Worm (Caenorhabditis elegans) whole organism, young adult: ENCODE data around the gene ugt-67.

Experiments used
- B0261.1 ChIP-seq: sonication (generic microtip); optimal IDR thresholded peaks from 2 replicates; lab custom pipeline; 2016; ENCODE audit warnings: mild to moderate bottlenecking, missing genetic modification characterization, moderate library complexity, missing compliant biosample characterization
- C17E4.6 ChIP-seq: fragments of 200-800 bp; sonication (Bioruptor generic); IDR thresholded peaks from 2 replicates; pipeline ENCODE4 v1.3.6; 2022; ENCODE audit warnings: missing genetic modification reagents, missing genetic modification characterization, missing compliant biosample characterization
- F22D6.2 ChIP-seq: sonication (generic microtip); optimal IDR thresholded peaks from 2 replicates; lab custom pipeline; 2016; ENCODE audit warnings: mild to moderate bottlenecking, missing genetic modification characterization, missing compliant biosample characterization
- F55B11.4 ChIP-seq: sonication (generic microtip); optimal IDR thresholded peaks from 2 replicates; lab custom pipeline; 2016; ENCODE audit warnings: missing compliant biosample characterization, missing genetic modification characterization, borderline replicate concordance; ENCODE audit not compliant: insufficient read depth
- F57C9.4 ChIP-seq: sonication (generic microtip); optimal IDR thresholded peaks from 2 replicates; lab custom pipeline; 2017; ENCODE audit warnings: mild to moderate bottlenecking, missing genetic modification characterization, missing compliant biosample characterization
- K11D2.4 ChIP-seq: fragments of 200-800 bp; sonication (Bioruptor generic); IDR thresholded peaks from 2 replicates; pipeline ENCODE4 v1.3.6; 2022; ENCODE audit warnings: missing genetic modification reagents, missing genetic modification characterization, missing compliant biosample characterization
- K12H6.12 ChIP-seq: fragments of 200-800 bp; sonication (Bioruptor generic); optimal IDR thresholded peaks from 2 replicates; lab custom pipeline; 2018; ENCODE audit warnings: mild to moderate bottlenecking, missing genetic modification characterization, missing compliant biosample characterization
- Y53G8AR.9 ChIP-seq: fragments of 200-800 bp; sonication (Bioruptor generic); conservative IDR thresholded peaks from 2 replicates; pipeline ENCODE4 v1.3.6; 2022; ENCODE audit warnings: missing genetic modification reagents, missing genetic modification characterization, missing compliant biosample characterization
- Y67H2A.10 ChIP-seq: fragments of 200-800 bp; sonication (Bioruptor generic); conservative IDR thresholded peaks from 2 replicates; pipeline ENCODE4 v1.3.6; 2022; ENCODE audit warnings: missing genetic modification reagents, missing genetic modification characterization, missing compliant biosample characterization
- atf-7 ChIP-seq: sonication (generic microtip); optimal IDR thresholded peaks from 2 replicates; lab custom pipeline; 2017; ENCODE audit warnings: mild to moderate bottlenecking, missing genetic modification characterization, missing compliant biosample characterization
- athp-1 ChIP-seq: sonication (generic microtip); optimal IDR thresholded peaks from 2 replicates; lab custom pipeline; 2017; ENCODE audit warnings: mild to moderate bottlenecking, missing genetic modification characterization, missing compliant biosample characterization
- attf-5 ChIP-seq: fragments of 200-800 bp; sonication (Bioruptor generic); optimal IDR thresholded peaks from 2 replicates; lab custom pipeline; 2018; ENCODE audit warnings: mild to moderate bottlenecking, missing genetic modification characterization, missing compliant biosample characterization
- bed-1 ChIP-seq: fragments of 200-800 bp; sonication (Bioruptor generic); IDR thresholded peaks from 2 replicates; pipeline ENCODE4 v1.3.6; 2022; ENCODE audit warnings: missing genetic modification reagents, missing genetic modification characterization, missing compliant biosample characterization
- cebp-1 ChIP-seq, 2 experiments: fragments of 200-800 bp in 1 of 2; sonication (Bioruptor generic) in 1 of 2; sonication (generic microtip) in 1 of 2; IDR thresholded peaks in 1 of 2; optimal IDR thresholded peaks in 1 of 2; 2 replicates each; pipeline versions ENCODE4 v1.3.6 to Lab custom; 2017 to 2022; ENCODE audit warnings: missing compliant biosample characterization in 2 of 2, missing genetic modification characterization in 2 of 2, mild to moderate bottlenecking in 1 of 2, missing genetic modification reagents in 1 of 2, moderate library complexity in 1 of 2
- cebp-2 ChIP-seq: fragments of 200-800 bp; sonication (Bioruptor generic); IDR thresholded peaks from 2 replicates; pipeline ENCODE4 v1.3.6; 2022; ENCODE audit warnings: missing genetic modification characterization, missing compliant biosample characterization
- ceh-27 ChIP-seq: fragments of 200-800 bp; sonication (Bioruptor generic); optimal IDR thresholded peaks from 2 replicates; lab custom pipeline; 2018; ENCODE audit warnings: mild to moderate bottlenecking, missing genetic modification characterization, moderate library complexity, missing compliant biosample characterization
- ceh-58 ChIP-seq: fragments of 200-800 bp; sonication (Bioruptor generic); IDR thresholded peaks from 2 replicates; pipeline ENCODE4 v1.3.6; 2022; ENCODE audit warnings: missing genetic modification characterization, missing compliant biosample characterization
- ceh-79 ChIP-seq: sonication (generic microtip); optimal IDR thresholded peaks from 2 replicates; lab custom pipeline; 2017; ENCODE audit warnings: mild to moderate bottlenecking, missing genetic modification characterization, missing compliant biosample characterization
- ceh-91 ChIP-seq: fragments of 200-800 bp; sonication (Bioruptor generic); IDR thresholded peaks from 2 replicates; pipeline ENCODE4 v1.3.6; 2022; ENCODE audit warnings: missing genetic modification reagents, missing genetic modification characterization, missing compliant biosample characterization
- chd-7 ChIP-seq: sonication (generic microtip); optimal IDR thresholded peaks from 2 replicates; lab custom pipeline; 2016; ENCODE audit warnings: mild to moderate bottlenecking, missing genetic modification characterization, moderate library complexity, missing compliant biosample characterization
- die-1 ChIP-seq: sonication (generic microtip); optimal IDR thresholded peaks from 2 replicates; lab custom pipeline; 2016; ENCODE audit warnings: missing genotype, mild to moderate bottlenecking, missing genetic modification characterization, missing compliant biosample characterization
- dox-1 ChIP-seq: fragments of 200-800 bp; sonication (Bioruptor generic); IDR thresholded peaks from 2 replicates; pipeline ENCODE4 v1.3.6; 2022; ENCODE audit warnings: missing genetic modification reagents, missing genetic modification characterization, missing compliant biosample characterization
- dpl-1 ChIP-seq: fragments of 150-350 bp; optimal IDR thresholded peaks from 2 replicates; lab custom pipeline; 2014; ENCODE audit warnings: missing biosample characterization, missing genetic modification reagents, missing genetic modification characterization
- egl-18 ChIP-seq: fragments of 200-800 bp; sonication (Bioruptor generic); IDR thresholded peaks from 2 replicates; pipeline ENCODE4 v1.3.6; 2022; ENCODE audit warnings: missing genetic modification reagents, missing genetic modification characterization, missing compliant biosample characterization
- egl-44 ChIP-seq: fragments of 200-800 bp; sonication (Bioruptor generic); IDR thresholded peaks from 2 replicates; pipeline ENCODE4 v1.3.6; 2022; ENCODE audit warnings: missing genetic modification reagents, missing genetic modification characterization, missing compliant biosample characterization
- ets-4 ChIP-seq: fragments of 200-800 bp; sonication (Bioruptor generic); optimal IDR thresholded peaks from 2 replicates; lab custom pipeline; 2018; ENCODE audit warnings: mild to moderate bottlenecking, missing genetic modification characterization, missing compliant biosample characterization
- fkh-3 ChIP-seq: sonication (generic microtip); optimal IDR thresholded peaks from 2 replicates; lab custom pipeline; 2016; ENCODE audit warnings: mild to moderate bottlenecking, missing genetic modification characterization, missing compliant biosample characterization
- hlh-12 ChIP-seq: sonication (generic microtip); optimal IDR thresholded peaks from 2 replicates; lab custom pipeline; 2016; ENCODE audit warnings: missing genetic modification characterization, missing compliant biosample characterization
- let-526 ChIP-seq: fragments of 200-800 bp; sonication (Bioruptor generic); IDR thresholded peaks from 2 replicates; pipeline ENCODE4 v1.3.6; 2022; ENCODE audit warnings: missing genetic modification reagents, missing genetic modification characterization, missing compliant biosample characterization
- lin-26 ChIP-seq: fragments of 200-800 bp; sonication (Bioruptor generic); IDR thresholded peaks from 2 replicates; pipeline ENCODE4 v1.3.6; 2022; ENCODE audit warnings: missing genetic modification reagents, missing genetic modification characterization, missing compliant biosample characterization
- lin-35 ChIP-seq, 3 experiments: fragments of 150-350 bp in 2 of 3; sonication (generic microtip) in 1 of 3; optimal IDR thresholded peaks; 2 replicates each; lab custom pipeline; 2014 to 2018; ENCODE audit warnings: missing biosample characterization in 3 of 3, missing genetic modification characterization in 3 of 3, missing genetic modification reagents in 3 of 3
- lin-40 ChIP-seq: sonication (generic microtip); optimal IDR thresholded peaks from 2 replicates; lab custom pipeline; 2016; ENCODE audit warnings: missing genetic modification characterization, mild to moderate bottlenecking, missing compliant biosample characterization, missing genotype, missing genetic modification reagents
- lir-1 ChIP-seq: fragments of 200-800 bp; sonication (Bioruptor generic); conservative IDR thresholded peaks from 2 replicates; pipeline ENCODE4 v1.3.6; 2022; ENCODE audit warnings: missing genetic modification reagents, missing genetic modification characterization, missing compliant biosample characterization
- lsl-1 ChIP-seq: fragments of 200-800 bp; sonication (Bioruptor generic); optimal IDR thresholded peaks from 2 replicates; lab custom pipeline; 2018; ENCODE audit warnings: mild to moderate bottlenecking, missing genetic modification characterization, moderate library complexity, missing compliant biosample characterization
- madf-6 ChIP-seq: fragments of 200-800 bp; sonication (Bioruptor generic); IDR thresholded peaks from 2 replicates; pipeline ENCODE4 v1.3.6; 2022; ENCODE audit warnings: missing genetic modification reagents, missing genetic modification characterization, missing compliant biosample characterization
- mcd-1 ChIP-seq: fragments of 200-800 bp; sonication (Bioruptor generic); IDR thresholded peaks from 2 replicates; pipeline ENCODE4 v1.3.6; 2022; ENCODE audit warnings: missing genetic modification reagents, missing genetic modification characterization, missing compliant biosample characterization
- nfyb-1 ChIP-seq: fragments of 200-800 bp; sonication (Bioruptor generic); IDR thresholded peaks from 2 replicates; pipeline ENCODE4 v1.3.6; 2022; ENCODE audit warnings: missing genetic modification reagents, missing genetic modification characterization, missing compliant biosample characterization
- nhr-120 ChIP-seq: fragments of 200-800 bp; sonication (Bioruptor generic); IDR thresholded peaks from 2 replicates; pipeline ENCODE4 v1.3.6; 2022; ENCODE audit warnings: missing genetic modification characterization, missing compliant biosample characterization
- nhr-80 ChIP-seq: sonication (generic microtip); optimal IDR thresholded peaks from 2 replicates; lab custom pipeline; 2016; ENCODE audit warnings: missing genetic modification characterization, missing compliant biosample characterization
- rcor-1 ChIP-seq: fragments of 200-800 bp; sonication (Bioruptor generic); IDR thresholded peaks from 2 replicates; pipeline ENCODE4 v1.3.6; 2022; ENCODE audit warnings: missing genetic modification reagents, missing genetic modification characterization, missing compliant biosample characterization
- sdz-38 ChIP-seq: sonication (generic microtip); optimal IDR thresholded peaks from 2 replicates; lab custom pipeline; 2016; ENCODE audit warnings: missing genotype, missing genetic modification characterization, missing compliant biosample characterization
- snpc-3.4 ChIP-seq: sonication (generic microtip); optimal IDR thresholded peaks from 2 replicates; lab custom pipeline; 2017; ENCODE audit warnings: missing genetic modification characterization, mild to moderate bottlenecking, missing compliant biosample characterization, antibody characterized with exemption, moderate library complexity, missing genotype, missing genetic modification reagents
- sptf-2 ChIP-seq: fragments of 200-800 bp; sonication (Bioruptor generic); optimal IDR thresholded peaks from 2 replicates; lab custom pipeline; 2018; ENCODE audit warnings: mild to moderate bottlenecking, missing genetic modification characterization, missing compliant biosample characterization
- tbp1 ChIP-seq: fragments of 200-800 bp; sonication (Bioruptor generic); optimal IDR thresholded peaks from 2 replicates; lab custom pipeline; 2018; ENCODE audit warnings: mild to moderate bottlenecking, missing genetic modification characterization, missing compliant biosample characterization
- tlf-1 ChIP-seq: fragments of 200-800 bp; sonication (Bioruptor generic); optimal IDR thresholded peaks from 2 replicates; lab custom pipeline; 2018; ENCODE audit warnings: mild to moderate bottlenecking, missing genetic modification characterization, missing compliant biosample characterization
- unc-62 ChIP-seq: fragments of 150-350 bp; optimal IDR thresholded peaks from 2 replicates; lab custom pipeline; 2014; ENCODE audit warnings: missing biosample characterization, missing genetic modification reagents, missing genetic modification characterization
- zfh-2 ChIP-seq: fragments of 200-800 bp; sonication (Bioruptor generic); conservative IDR thresholded peaks from 2 replicates; pipeline ENCODE4 v1.3.6; 2022; ENCODE audit warnings: missing genetic modification reagents, missing genetic modification characterization, missing compliant biosample characterization
- zim-3 ChIP-seq: sonication (generic microtip); optimal IDR thresholded peaks from 2 replicates; lab custom pipeline; 2017; ENCODE audit warnings: mild to moderate bottlenecking, missing genetic modification characterization, moderate library complexity, missing compliant biosample characterization
- ztf-22 ChIP-seq: fragments of 200-800 bp; sonication (Bioruptor generic); optimal IDR thresholded peaks from 2 replicates; lab custom pipeline; 2018; ENCODE audit warnings: mild to moderate bottlenecking, missing genetic modification characterization, moderate library complexity, missing compliant biosample characterization

Gene ugt-67

DNA sequence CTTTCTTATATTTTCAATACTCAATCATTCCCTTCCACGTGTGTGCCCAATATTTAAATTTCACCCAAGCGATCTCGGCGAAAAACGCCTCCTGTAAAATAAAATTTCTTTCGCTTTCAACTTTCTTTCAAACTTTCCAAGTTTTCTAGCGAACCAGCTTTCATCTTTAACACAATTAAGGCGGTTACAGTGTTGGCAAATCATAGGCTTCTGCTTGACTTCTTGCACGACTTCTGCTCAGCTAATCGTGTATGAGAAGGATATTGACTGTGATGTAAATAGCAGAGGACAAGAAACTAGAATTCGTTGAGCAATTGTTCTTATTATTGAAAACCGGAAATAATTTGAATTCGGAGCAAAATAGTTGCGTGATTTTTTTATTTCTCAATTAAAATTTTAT, 9.9 kb upstream of the ugt-67 start (continued):
- peak; percentile 23; the same call in 1 of the 2 replicates for TF ChIP-seq dox-1 (GFP tag; lab: Robert Waterston, UW)
- TF ChIP-seq tlf-1 (GFP tag; lab: Kevin White, UChicago): peak; percentile 53
- TF ChIP-seq lin-35 (GFP tag; optimal IDR thresholded peaks at IDR 0.05; lab: Kevin White, UChicago): peak in 1 of 3 experiments; percentile 7
- peak; percentile 51 for TF ChIP-seq snpc-3.4 (tag; lab: Kevin White, UChicago)
- TF ChIP-seq nfyb-1 (GFP tag; lab: Robert Waterston, UW): no peak; the same call in 1 of the 2 replicates
- TF ChIP-seq atf-7: no peak
- TF ChIP-seq B0261.1 (tag; lab: Kevin White, UChicago): no peak
- TF ChIP-seq lin-40 (tag; lab: Kevin White, UChicago): no peak
- TF ChIP-seq egl-18 (GFP tag; lab: Robert Waterston, UW): no peak
- TF ChIP-seq ceh-27 (GFP tag; lab: Kevin White, UChicago): no peak
- TF ChIP-seq hlh-12: no peak
- no peak for TF ChIP-seq bed-1 (GFP tag; lab: Robert Waterston, UW)
- TF ChIP-seq fkh-3 (tag; lab: Kevin White, UChicago): no peak
- no peak for TF ChIP-seq sdz-38
- 0 out of 2 replicates have a peak, but pooled peaks have one; percentile 15 for TF ChIP-seq mcd-1
- peak; percentile 16 for TF ChIP-seq die-1 (tag; lab: Kevin White, UChicago)
- peak; percentile 57 for TF ChIP-seq lsl-1 (GFP tag; lab: Kevin White, UChicago)
- no peak for TF ChIP-seq ceh-91 (GFP tag; lab: Robert Waterston, UW)
- TF ChIP-seq zim-3 (tag; lab: Kevin White, UChicago): no peak
- TF ChIP-seq madf-6 (GFP tag; lab: Robert Waterston, UW): peak; percentile 84
- TF ChIP-seq ztf-22 (GFP tag; lab: Kevin White, UChicago): no peak
- no peak for TF ChIP-seq F57C9.4 (tag; lab: Kevin White, UChicago)
- no peak for TF ChIP-seq dpl-1 (GFP tag; lab: Kevin White, UChicago)
- 0 out of 2 replicates have a peak, but pooled peaks have one; percentile 74 for TF ChIP-seq cebp-2 (GFP tag; lab: Robert Waterston, UW)
- no peak for TF ChIP-seq Y67H2A.10 (GFP tag; lab: Robert Waterston, UW)
- no peak for TF ChIP-seq lir-1 (GFP tag; lab: Robert Waterston, UW)
- no peak for TF ChIP-seq nhr-120 (GFP tag; lab: Robert Waterston, UW)
- TF ChIP-seq egl-44 (GFP tag; lab: Robert Waterston, UW): no peak
- TF ChIP-seq lin-26 (GFP tag; lab: Robert Waterston, UW): peak; percentile 63; the same call in 1 of the 2 replicates
- TF ChIP-seq athp-1 (tag; lab: Kevin White, UChicago): no peak
- no peak for TF ChIP-seq ets-4 (GFP tag; lab: Kevin White, UChicago)
- TF ChIP-seq K11D2.4: no peak
- no peak for TF ChIP-seq attf-5 (GFP tag; lab: Kevin White, UChicago)
- no peak for TF ChIP-seq ceh-79
- peak; percentile 83 for TF ChIP-seq Y53G8AR.9 (GFP tag; lab: Robert Waterston, UW)
- TF ChIP-seq unc-62: no peak
- no peak for TF ChIP-seq F22D6.2 (tag; lab: Kevin White, UChicago)
- no peak for TF ChIP-seq let-526
- no peak for TF ChIP-seq F55B11.4
- TF ChIP-seq ceh-58: 0 out of 2 replicates have a peak, but pooled peaks have one; percentile 15
- TF ChIP-seq sptf-2 (GFP tag; lab: Kevin White, UChicago): no peak
- TF ChIP-seq K12H6.12 (tag; lab: Kevin White, UChicago): no peak
- TF ChIP-seq cebp-1 (GFP tag; IDR thresholded peaks at IDR 0.05; lab: Robert Waterston, UW): no peak
- no peak for TF ChIP-seq cebp-1 (tag; optimal IDR thresholded peaks at IDR 0.05; lab: Kevin White, UChicago)
- TF ChIP-seq nhr-80 (tag; lab: Kevin White, UChicago): no peak
- TF ChIP-seq chd-7 (tag; lab: Kevin White, UChicago): no peak
- no peak for TF ChIP-seq zfh-2
- TF ChIP-seq C17E4.6 (GFP tag; lab: Robert Waterston, UW): no peak
- peak; percentile 52; the same call in 1 of the 2 replicates for TF ChIP-seq rcor-1 (GFP tag; lab: Robert Waterston, UW)
- TF ChIP-seq tbp1 (GFP tag; lab: Kevin White, UChicago): peak; percentile 1
